Fruit fly (Drosophila melanogaster): ENCODE results near the gene Spn100A.

DNA sequence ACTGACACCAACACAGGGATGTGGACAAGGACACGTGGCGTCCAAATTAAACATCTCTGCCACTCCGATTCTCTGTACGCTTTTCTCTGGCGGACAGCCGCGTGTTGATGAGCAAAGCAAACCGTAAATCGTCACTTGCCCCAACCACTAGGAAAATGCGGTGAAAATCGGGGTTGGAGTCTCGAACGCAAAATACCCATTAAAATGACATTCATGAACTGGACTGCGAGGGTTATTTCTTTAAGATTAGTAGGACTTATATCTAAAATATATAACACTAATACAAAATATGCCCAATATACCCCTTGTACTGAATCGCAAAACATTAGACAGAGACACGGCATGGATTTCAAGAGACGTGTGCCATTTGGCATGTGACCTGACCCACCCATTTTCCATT, 28.0 kb downstream of the Spn100A start:
- TF ChIP-seq Crg-1 (GFP tag; optimal IDR thresholded peaks at IDR 0.05) = no peak
- TF ChIP-seq Mnt (GFP tag; optimal IDR thresholded peaks at IDR 0.05) = no peak
- TF ChIP-seq tj (GFP tag; optimal IDR thresholded peaks at IDR 0.05) = no peak
- no peak for TF ChIP-seq Hr96 (GFP tag; optimal IDR thresholded peaks at IDR 0.05)
- no peak for TF ChIP-seq CG11617 (GFP tag; optimal IDR thresholded peaks at IDR 0.05)
- no peak for TF ChIP-seq CG33017 (tag; optimal IDR thresholded peaks at IDR 0.05)
- no peak for TF ChIP-seq bab1 (GFP tag; optimal IDR thresholded peaks at IDR 0.05)
- no peak for TF ChIP-seq cnc (optimal IDR thresholded peaks at IDR 0.05)
- no peak for TF ChIP-seq cic (GFP tag; optimal IDR thresholded peaks at IDR 0.05)
- TF ChIP-seq pad (GFP tag; optimal IDR thresholded peaks at IDR 0.05) = no peak
- TF ChIP-seq CG12768 (GFP tag; optimal IDR thresholded peaks at IDR 0.05) = no peak
- no peak for TF ChIP-seq CG7045 (GFP tag; optimal IDR thresholded peaks at IDR 0.05)
- TF ChIP-seq ovo (GFP tag; optimal IDR thresholded peaks at IDR 0.05) = no peak
- TF ChIP-seq CG1620 (GFP tag; optimal IDR thresholded peaks at IDR 0.05) = no peak

Data from whole organism, adult.